Fruit fly (Drosophila melanogaster): ENCODE data around the gene Cyp4d14.

Cyp4d14 gene

DNA sequence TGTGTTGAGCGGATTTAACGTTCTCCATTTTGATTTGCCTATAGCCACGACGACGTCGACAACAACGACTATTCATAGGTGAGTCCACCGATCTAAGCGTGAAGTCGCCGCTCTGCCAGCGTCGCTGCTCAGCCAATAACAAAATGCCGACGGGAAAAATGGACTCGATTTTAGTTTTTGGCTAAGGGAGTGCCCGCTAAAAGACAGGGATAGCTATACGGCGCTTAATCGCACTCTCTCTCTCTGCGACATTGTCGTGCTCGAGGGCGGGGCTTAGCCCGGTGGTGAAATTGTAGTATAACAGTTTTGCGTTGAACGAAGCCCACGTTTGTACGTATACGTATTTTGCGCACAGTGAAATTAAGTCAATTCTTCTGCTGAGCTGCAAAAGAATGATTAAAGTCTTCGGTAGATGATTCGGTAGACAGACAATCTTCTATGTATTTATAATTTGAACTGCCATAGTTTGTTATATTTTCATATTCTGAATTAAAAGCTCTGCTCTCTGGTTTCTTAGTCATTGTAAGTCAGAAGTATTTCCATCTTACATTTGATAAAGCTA lies 49.5 kb downstream of the Cyp4d14 start (continued):
- TF ChIP-seq Blimp-1 (GFP tag; optimal IDR thresholded peaks at IDR 0.05) = no peak
- TF ChIP-seq CG9139 (GFP tag; optimal IDR thresholded peaks at IDR 0.05) = no peak
- no peak for TF ChIP-seq salr (GFP tag; optimal IDR thresholded peaks at IDR 0.05)

DNA sequence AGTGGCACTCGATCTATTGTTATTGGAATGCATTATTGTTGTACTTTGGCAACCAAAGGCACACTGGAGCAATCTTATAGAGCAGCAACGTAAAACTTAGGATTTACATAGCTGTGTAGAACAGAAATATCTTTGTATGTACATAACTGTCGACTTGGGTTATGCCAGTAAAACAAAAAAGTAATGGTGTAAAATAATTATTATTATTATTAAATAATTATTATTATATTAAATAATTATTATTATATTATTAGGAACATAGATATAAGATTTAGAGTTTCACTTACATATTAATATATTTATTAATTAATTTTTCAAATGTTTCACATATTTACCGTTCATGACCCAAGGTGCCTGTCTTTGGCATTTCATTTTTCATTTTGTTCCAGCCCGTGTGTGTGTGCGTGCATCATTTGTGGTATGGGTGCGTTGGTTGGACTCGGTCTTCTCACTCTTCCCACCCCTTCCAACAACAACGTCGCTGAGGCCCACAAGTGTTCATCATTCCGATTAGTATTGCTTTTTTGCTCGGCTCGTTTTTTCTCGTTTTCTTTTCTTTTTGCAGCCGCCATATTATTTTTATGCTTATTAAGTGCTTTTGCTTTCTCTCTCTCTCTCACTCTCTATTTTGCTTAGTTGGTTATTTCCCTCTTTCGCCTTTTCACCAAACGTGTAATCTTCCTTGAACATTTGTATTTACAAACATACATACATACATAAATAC lies 51.0 kb downstream of the Cyp4d14 start:
- TF ChIP-seq CG3919 (GFP tag; optimal IDR thresholded peaks at IDR 0.05) (peak; percentile 72), CG3032 (tag; optimal IDR thresholded peaks at IDR 0.05) (peak; percentile 93), Met (GFP tag; optimal IDR thresholded peaks at IDR 0.05) (peak; percentile 73), CG10669 (GFP tag; optimal IDR thresholded peaks at IDR 0.05) (peak; percentile 77), Eip93F (GFP tag; optimal IDR thresholded peaks at IDR 0.05) (peak; percentile 33), CG32006 (GFP tag; optimal IDR thresholded peaks at IDR 0.05) (peak; percentile 98), CG11294 (GFP tag; IDR thresholded peaks at IDR 0.05) (peak; percentile 84), spab (GFP tag; optimal IDR thresholded peaks at IDR 0.05) (peak; percentile 86), Ets21C (GFP tag; optimal IDR thresholded peaks at IDR 0.05) (peak; percentile 80), esn (GFP tag; optimal IDR thresholded peaks at IDR 0.05) (peak; percentile 88), CG34406 (GFP tag; optimal IDR thresholded peaks at IDR 0.05) (peak; percentile 96), net (GFP tag; optimal IDR thresholded peaks at IDR 0.05) (peak; percentile 79), CG7368 (GFP tag; optimal IDR thresholded peaks at IDR 0.05) (peak; percentile 69), Blimp-1 (GFP tag; optimal IDR thresholded peaks at IDR 0.05) (peak; percentile 83), CG16779 (tag; optimal IDR thresholded peaks at IDR 0.05) (peak; percentile 84), CG9139 (GFP tag; optimal IDR thresholded peaks at IDR 0.05) (peak; percentile 85), Sox15 (GFP tag; optimal IDR thresholded peaks at IDR 0.05) (peak; percentile 91), pdm3 (GFP tag; optimal IDR thresholded peaks at IDR 0.05) (peak; percentile 74), CG11762 (GFP tag; optimal IDR thresholded peaks at IDR 0.05; ENCODE audit: insufficient read depth) (peak; percentile 88), CG6163 (GFP tag; IDR thresholded peaks at IDR 0.05) (peak; percentile 96), Lpt (GFP tag; optimal IDR thresholded peaks at IDR 0.05) (peak; percentile 87), fkh (GFP tag; optimal IDR thresholded peaks at IDR 0.05) (peak; percentile 66), CG1621 (tag; optimal IDR thresholded peaks at IDR 0.05) (peak; percentile 79), CG10631 (GFP tag; optimal IDR thresholded peaks at IDR 0.05) (peak; percentile 96), CG8319 (GFP tag; optimal IDR thresholded peaks at IDR 0.05) (peak; percentile 69), CG6276 (GFP tag; optimal IDR thresholded peaks at IDR 0.05) (peak; percentile 95), Hr38 (GFP tag; optimal IDR thresholded peaks at IDR 0.05) (no peak), Sox14 (GFP tag; optimal IDR thresholded peaks at IDR 0.05) (peak; percentile 11), CG8119 (GFP tag; IDR thresholded peaks at IDR 0.05) (peak; percentile 91), Hr4 (GFP tag; optimal IDR thresholded peaks at IDR 0.05) (peak; percentile 75), CG6792 (GFP tag; optimal IDR thresholded peaks at IDR 0.05) (peak; percentile 82), CG15336 (GFP tag; IDR thresholded peaks at IDR 0.05) (peak; percentile 86), Gug (GFP tag; IDR thresholded peaks at IDR 0.05) (peak; percentile 75), Eip78C (GFP tag) (peak; percentile 94), acj6 (GFP tag; optimal IDR thresholded peaks at IDR 0.05) (peak; percentile 90), ss (GFP tag; optimal IDR thresholded peaks at IDR 0.05) (peak; percentile 91 to 93), Eip75B (GFP tag; optimal IDR thresholded peaks at IDR 0.05) (peak; percentile 34), Hr39 (GFP tag; optimal IDR thresholded peaks at IDR 0.05) (peak; percentile 85), fd59A (GFP tag; optimal IDR thresholded peaks at IDR 0.05) (peak; percentile 33), lz (GFP tag; optimal IDR thresholded peaks at IDR 0.05) (peak; percentile 80), eg (GFP tag; IDR thresholded peaks at IDR 0.05) (peak; percentile 92), CG6808 (GFP tag; optimal IDR thresholded peaks at IDR 0.05) (peak; percentile 82), Sox102F (GFP tag; optimal IDR thresholded peaks at IDR 0.05) (peak; percentile 49), CG4318 (GFP tag; optimal IDR thresholded peaks at IDR 0.05) (peak; percentile 96), CG6854 (GFP tag; optimal IDR thresholded peaks at IDR 0.05) (peak; percentile 85), topi (GFP tag; optimal IDR thresholded peaks at IDR 0.05) (peak; percentile 80)
